Fruit fly (Drosophila melanogaster) whole organism, embryonic: Measurements from ENCODE around the gene CG9682.
A peak's percentile ranks its signal among the peaks of the same experiment; 100 is the strongest.

Experiments used
- Adf1 ChIP-seq: fragments of 200-800 bp; sonication (Bioruptor generic); IDR thresholded peaks from 2 replicates; pipeline ENCODE4 v1.3.6; 2022; ENCODE audit warnings: missing biosample characterization, missing genetic modification characterization
- Atf6 ChIP-seq: fragments of 200-800 bp; sonication (Bioruptor generic); IDR thresholded peaks from 2 replicates; pipeline ENCODE4 v1.3.6; 2022; ENCODE audit warnings: missing biosample characterization, missing genetic modification characterization
- CG12942 ChIP-seq: fragments of 200-800 bp; sonication (Bioruptor generic); optimal IDR thresholded peaks from 3 replicates; lab custom pipeline; 2016; ENCODE audit warnings: missing biosample characterization, missing genetic modification characterization
- CG15696 ChIP-seq: fragments of 200-800 bp; sonication (Bioruptor generic); optimal IDR thresholded peaks from 2 replicates; lab custom pipeline; 2019; ENCODE audit warnings: missing biosample characterization, mild to moderate bottlenecking, missing genetic modification characterization, moderate library complexity
- CG16813 ChIP-seq: fragments of 200-800 bp; sonication (Bioruptor generic); IDR thresholded peaks from 3 replicates; pipeline ENCODE4 v1.3.6; 2022; ENCODE audit warnings: missing biosample characterization, missing genetic modification characterization; ENCODE audit not compliant: partially characterized antibody
- CG7372 ChIP-seq: fragments of 200-800 bp; sonication (Bioruptor generic); IDR thresholded peaks from 2 replicates; pipeline ENCODE4 v1.3.6; 2022; ENCODE audit warnings: missing biosample characterization, missing genetic modification characterization
- CG7786 ChIP-seq: fragments of 200-800 bp; sonication (Bioruptor generic); optimal IDR thresholded peaks from 2 replicates; lab custom pipeline; 2016; ENCODE audit warnings: missing biosample characterization, missing genetic modification characterization
- Camta ChIP-seq: fragments of 200-800 bp; sonication (Bioruptor generic); optimal IDR thresholded peaks from 2 replicates; lab custom pipeline; 2016; ENCODE audit warnings: missing biosample characterization, missing genetic modification characterization
- Dip3 ChIP-seq: fragments of 200-800 bp; sonication (Bioruptor generic); optimal IDR thresholded peaks from 3 replicates; lab custom pipeline; 2016; ENCODE audit warnings: missing biosample characterization, missing genetic modification characterization
- Doc2 ChIP-seq: fragments of 200-800 bp; sonication (Bioruptor generic); IDR thresholded peaks from 2 replicates; pipeline ENCODE4 v1.3.6; 2022; ENCODE audit warnings: missing biosample characterization, missing genetic modification characterization
- Fer2 ChIP-seq: fragments of 200-800 bp; sonication (Bioruptor generic); optimal IDR thresholded peaks from 2 replicates; lab custom pipeline; 2018; ENCODE audit warnings: missing biosample characterization, mild to moderate bottlenecking, missing genetic modification characterization, moderate library complexity
- H2.0 ChIP-seq: fragments of 200-800 bp; sonication (Bioruptor generic); IDR thresholded peaks from 2 replicates; pipeline ENCODE4 v1.3.6; 2022; ENCODE audit warnings: missing biosample characterization, missing genetic modification characterization
- Med ChIP-seq: fragments of 200-800 bp; sonication (Bioruptor generic); peaks from one replicate; lab custom pipeline; 2016; ENCODE audit warnings: missing biosample characterization, missing genetic modification characterization, mild to moderate bottlenecking, inconsistent platforms, moderate library complexity
- Pdp1 ChIP-seq, 2 experiments: fragments of 200-800 bp; sonication (Bioruptor generic); optimal IDR thresholded peaks; 3 replicates each; lab custom pipeline; 2016; ENCODE audit warnings: missing biosample characterization in 2 of 2, missing genetic modification characterization in 2 of 2, mild to moderate bottlenecking in 1 of 2, moderate library complexity in 1 of 2
- Trl ChIP-seq, 3 experiments: fragments of >200 bp in 2 of 3; fragments of 200-800 bp in 1 of 3; sonication (Bioruptor generic) in 1 of 3; optimal IDR thresholded peaks; 2 replicates in 1 of 3; 3 replicates in 2 of 3; lab custom pipeline; 2016 to 2017; ENCODE audit warnings: missing biosample characterization in 1 of 3, missing genetic modification characterization in 1 of 3
- chif ChIP-seq, 2 experiments: fragments of 200-800 bp; sonication (Bioruptor generic); optimal IDR thresholded peaks; 3 replicates each; lab custom pipeline; 2016; ENCODE audit warnings: missing biosample characterization in 2 of 2, missing genetic modification characterization in 2 of 2
- dmrt11E ChIP-seq: fragments of 200-800 bp; sonication (Bioruptor generic); optimal IDR thresholded peaks from 3 replicates; lab custom pipeline; 2018; ENCODE audit warnings: missing biosample characterization, mild to moderate bottlenecking, missing genetic modification characterization, moderate library complexity
- fd102C ChIP-seq: fragments of 200-800 bp; sonication (Bioruptor generic); optimal IDR thresholded peaks from 2 replicates; lab custom pipeline; 2018; ENCODE audit warnings: missing biosample characterization, mild to moderate bottlenecking, missing genetic modification characterization, moderate library complexity
- ftz-f1 ChIP-seq: fragments of 200-800 bp; sonication (Bioruptor generic); optimal IDR thresholded peaks from 2 replicates; lab custom pipeline; 2016; ENCODE audit warnings: missing biosample characterization, missing genetic modification characterization
- gsb ChIP-seq: fragments of 200-800 bp; sonication (Bioruptor generic); IDR thresholded peaks from 2 replicates; pipeline ENCODE4 v1.3.6; 2022; ENCODE audit warnings: missing biosample characterization, missing genetic modification characterization
- mirr ChIP-seq: fragments of 200-800 bp; sonication (Bioruptor generic); optimal IDR thresholded peaks from 3 replicates; lab custom pipeline; 2018; ENCODE audit warnings: missing biosample characterization, mild to moderate bottlenecking, missing genetic modification characterization
- pzg ChIP-seq: fragments of 200-800 bp; sonication (Bioruptor generic); optimal IDR thresholded peaks from 3 replicates; lab custom pipeline; 2018; ENCODE audit warnings: missing biosample characterization, mild to moderate bottlenecking, missing genetic modification characterization, moderate library complexity
- slou ChIP-seq: fragments of 200-800 bp; sonication (Bioruptor generic); optimal IDR thresholded peaks from 3 replicates; lab custom pipeline; 2016; ENCODE audit warnings: missing biosample characterization, missing genetic modification characterization
- twi ChIP-seq: fragments of 200-800 bp; optimal IDR thresholded peaks from 2 replicates; lab custom pipeline; 2019; ENCODE audit warnings: missing biosample characterization, mild to moderate bottlenecking, missing genetic modification characterization, moderate library complexity
- z ChIP-seq: fragments of 200-800 bp; sonication (Bioruptor generic); IDR thresholded peaks from 3 replicates; pipeline ENCODE4 v1.3.6; 2022; ENCODE audit warnings: missing biosample characterization, missing genetic modification characterization

CG9682 gene

dm6 chr3R:30296840-30297239 lies 46.1 kb downstream of the CG9682 start (continued):
- TF ChIP-seq Atf6 (GFP tag; lab: Robert Waterston, UW) (no peak), CG7786 (no peak), pzg (GFP tag; lab: Kevin White, UChicago) (no peak), Trl (optimal IDR thresholded peaks at IDR 0.05; lab: Kevin White, UChicago) (no peak), Trl (GFP tag; optimal IDR thresholded peaks at IDR 0.05; lab: Kevin White, UChicago) (no peak), ftz-f1 (no peak), fd102C (GFP tag; lab: Kevin White, UChicago) (no peak), Fer2 (tag; lab: Kevin White, UChicago) (no peak)
- TF ChIP-seq, all 482 proteins: peak for 0

DNA sequence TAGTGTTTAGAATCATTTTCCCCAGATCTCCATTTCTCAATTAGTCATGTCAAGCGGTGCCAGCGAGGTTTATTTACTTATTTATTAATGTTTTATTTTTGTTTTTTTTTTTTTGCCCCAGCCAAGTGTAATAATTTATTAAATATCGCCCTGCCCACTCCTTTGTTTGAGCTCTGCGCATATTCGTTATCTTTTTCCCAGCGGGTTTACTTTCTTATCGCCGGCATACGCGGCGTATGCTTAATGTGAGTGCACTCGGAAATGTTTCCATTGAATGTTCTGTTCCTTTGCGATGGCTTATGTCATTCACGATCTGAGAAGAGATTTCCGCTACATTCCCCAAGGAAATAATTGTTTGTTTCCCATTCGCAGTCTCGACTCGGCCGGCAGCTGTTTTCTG lies 46.9 kb downstream of the CG9682 start:
- TF ChIP-seq CG12942 (GFP tag; lab: Kevin White, UChicago): no peak
- no peak for TF ChIP-seq dmrt11E (tag; lab: Kevin White, UChicago)
- no peak for TF ChIP-seq twi (tag; lab: Kevin White, UChicago)
- no peak for TF ChIP-seq CG15696 (tag; lab: Kevin White, UChicago)
- no peak for TF ChIP-seq z (GFP tag; lab: Robert Waterston, UW)
- no peak for TF ChIP-seq mirr
- no peak for TF ChIP-seq Doc2 (GFP tag; lab: Robert Waterston, UW)
- no peak for TF ChIP-seq gsb (GFP tag; lab: Robert Waterston, UW)
- no peak for TF ChIP-seq Dip3 (GFP tag; lab: Kevin White, UChicago)
- TF ChIP-seq CG7372 (GFP tag; lab: Robert Waterston, UW): 0 out of 2 replicates have a peak, but pooled peaks have one; percentile 26
- TF ChIP-seq Adf1 (GFP tag; lab: Robert Waterston, UW): no peak
- no peak for TF ChIP-seq slou
- TF ChIP-seq Med (GFP tag; lab: Kevin White, UChicago): peak; percentile 0
- TF ChIP-seq Pdp1 (GFP tag; optimal IDR thresholded peaks at IDR 0.05; lab: Kevin White, UChicago): peak in 1 of 2 experiments; percentile 12
- TF ChIP-seq CG16813: 0 out of 3 replicates have a peak, but pooled peaks have one; percentile 17
- no peak for TF ChIP-seq H2.0 (GFP tag; lab: Robert Waterston, UW)
- no peak for TF ChIP-seq chif (GFP tag; optimal IDR thresholded peaks at IDR 0.05; lab: Kevin White, UChicago)
- TF ChIP-seq Camta (GFP tag; lab: Kevin White, UChicago): no peak
- TF ChIP-seq, all 482 proteins: peak for 4
